Worm (Caenorhabditis elegans) whole organism, young adult: Measurements from ENCODE around the gene sqd-1.
"Not testable (repeated sequence)": the region's sequence is repeated elsewhere in the genome, so short reads cannot be mapped to it uniquely, and the experiment has no call there.

Experiments used
- B0019.2 ChIP-seq: fragments of 200-800 bp; sonication (Bioruptor generic); conservative IDR thresholded peaks from 2 replicates; pipeline ENCODE4 v1.3.6; 2022; ENCODE audit warnings: missing genetic modification reagents, missing genetic modification characterization, missing compliant biosample characterization
- F33H1.4 ChIP-seq: fragments of 200-800 bp; sonication (Bioruptor generic); IDR thresholded peaks from 2 replicates; pipeline ENCODE4 v1.3.6; 2022; ENCODE audit warnings: missing genetic modification reagents, missing genetic modification characterization, missing compliant biosample characterization
- F52B5.7 ChIP-seq: sonication (generic microtip); optimal IDR thresholded peaks from 2 replicates; lab custom pipeline; 2016; ENCODE audit warnings: mild to moderate bottlenecking, missing genetic modification characterization, missing compliant biosample characterization
- aptf-2 ChIP-seq: fragments of 200-800 bp; sonication (Bioruptor generic); conservative IDR thresholded peaks from 2 replicates; pipeline ENCODE4 v1.3.6; 2022; ENCODE audit warnings: missing genetic modification reagents, missing genetic modification characterization, missing compliant biosample characterization
- aptf-3 ChIP-seq: fragments of 200-800 bp; sonication (Bioruptor generic); IDR thresholded peaks from 2 replicates; pipeline ENCODE4 v1.3.6; 2022; ENCODE audit warnings: missing genetic modification characterization, missing compliant biosample characterization
- athp-1 ChIP-seq: sonication (generic microtip); optimal IDR thresholded peaks from 2 replicates; lab custom pipeline; 2017; ENCODE audit warnings: mild to moderate bottlenecking, missing genetic modification characterization, missing compliant biosample characterization
- attf-5 ChIP-seq: fragments of 200-800 bp; sonication (Bioruptor generic); optimal IDR thresholded peaks from 2 replicates; lab custom pipeline; 2018; ENCODE audit warnings: mild to moderate bottlenecking, missing genetic modification characterization, missing compliant biosample characterization
- ceh-40 ChIP-seq: fragments of 200-800 bp; sonication (Bioruptor generic); IDR thresholded peaks from 2 replicates; pipeline ENCODE4 v1.3.6; 2022; ENCODE audit warnings: missing genetic modification characterization, missing compliant biosample characterization
- dox-1 ChIP-seq: fragments of 200-800 bp; sonication (Bioruptor generic); IDR thresholded peaks from 2 replicates; pipeline ENCODE4 v1.3.6; 2022; ENCODE audit warnings: missing genetic modification reagents, missing genetic modification characterization, missing compliant biosample characterization
- efl-1 ChIP-seq: fragments of 150-350 bp; optimal IDR thresholded peaks from 2 replicates; lab custom pipeline; 2014; ENCODE audit warnings: missing biosample characterization, missing genetic modification reagents, missing genetic modification characterization
- egl-18 ChIP-seq: fragments of 200-800 bp; sonication (Bioruptor generic); IDR thresholded peaks from 2 replicates; pipeline ENCODE4 v1.3.6; 2022; ENCODE audit warnings: missing genetic modification reagents, missing genetic modification characterization, missing compliant biosample characterization
- egl-44 ChIP-seq: fragments of 200-800 bp; sonication (Bioruptor generic); IDR thresholded peaks from 2 replicates; pipeline ENCODE4 v1.3.6; 2022; ENCODE audit warnings: missing genetic modification reagents, missing genetic modification characterization, missing compliant biosample characterization
- fkh-3 ChIP-seq: sonication (generic microtip); optimal IDR thresholded peaks from 2 replicates; lab custom pipeline; 2016; ENCODE audit warnings: mild to moderate bottlenecking, missing genetic modification characterization, missing compliant biosample characterization
- hmg-1.2 ChIP-seq: fragments of 200-800 bp; sonication (Bioruptor generic); IDR thresholded peaks from 2 replicates; pipeline ENCODE4 v1.3.6; 2022; ENCODE audit warnings: missing genetic modification reagents, missing genetic modification characterization, missing compliant biosample characterization
- hsf-1 ChIP-seq: fragments of 200-800 bp; sonication (Bioruptor generic); IDR thresholded peaks from 2 replicates; pipeline ENCODE4 v1.3.6; 2022; ENCODE audit warnings: missing genetic modification reagents, missing genetic modification characterization, missing compliant biosample characterization
- lag-1 ChIP-seq: fragments of 200-800 bp; sonication (Bioruptor generic); IDR thresholded peaks from 2 replicates; pipeline ENCODE4 v1.3.6; 2022; ENCODE audit warnings: missing genetic modification reagents, missing genetic modification characterization, missing compliant biosample characterization
- lin-40 ChIP-seq: sonication (generic microtip); optimal IDR thresholded peaks from 2 replicates; lab custom pipeline; 2016; ENCODE audit warnings: missing genetic modification characterization, mild to moderate bottlenecking, missing compliant biosample characterization, missing genotype, missing genetic modification reagents
- lir-1 ChIP-seq: fragments of 200-800 bp; sonication (Bioruptor generic); conservative IDR thresholded peaks from 2 replicates; pipeline ENCODE4 v1.3.6; 2022; ENCODE audit warnings: missing genetic modification reagents, missing genetic modification characterization, missing compliant biosample characterization
- lsl-1 ChIP-seq: fragments of 200-800 bp; sonication (Bioruptor generic); optimal IDR thresholded peaks from 2 replicates; lab custom pipeline; 2018; ENCODE audit warnings: mild to moderate bottlenecking, missing genetic modification characterization, moderate library complexity, missing compliant biosample characterization
- madf-6 ChIP-seq: fragments of 200-800 bp; sonication (Bioruptor generic); IDR thresholded peaks from 2 replicates; pipeline ENCODE4 v1.3.6; 2022; ENCODE audit warnings: missing genetic modification reagents, missing genetic modification characterization, missing compliant biosample characterization
- madf-8 ChIP-seq: fragments of 200-800 bp; sonication (Bioruptor generic); conservative IDR thresholded peaks from 2 replicates; pipeline ENCODE4 v1.3.6; 2022; ENCODE audit warnings: missing genetic modification reagents, missing genetic modification characterization, missing compliant biosample characterization
- nfyb-1 ChIP-seq: fragments of 200-800 bp; sonication (Bioruptor generic); IDR thresholded peaks from 2 replicates; pipeline ENCODE4 v1.3.6; 2022; ENCODE audit warnings: missing genetic modification reagents, missing genetic modification characterization, missing compliant biosample characterization
- nhr-90 ChIP-seq: sonication (generic microtip); optimal IDR thresholded peaks from 2 replicates; lab custom pipeline; 2016; ENCODE audit warnings: missing genotype, mild to moderate bottlenecking, missing genetic modification characterization, missing compliant biosample characterization
- pha-4 ChIP-seq: fragments of 150-350 bp; sonication (generic microtip); optimal IDR thresholded peaks from 2 replicates; lab custom pipeline; 2014; ENCODE audit warnings: missing biosample characterization, missing genetic modification reagents, missing genetic modification characterization
- rec-8 ChIP-seq, 2 experiments: sonication (generic microtip); optimal IDR thresholded peaks; 2 replicates each; lab custom pipeline; 2016; ENCODE audit warnings: mild to moderate bottlenecking in 2 of 2, missing genetic modification characterization in 2 of 2, missing genetic modification reagents in 2 of 2, missing genotype in 2 of 2, missing biosample characterization in 1 of 2, missing compliant biosample characterization in 1 of 2, moderate library complexity in 1 of 2
- repo-1 ChIP-seq: sonication (generic microtip); optimal IDR thresholded peaks from 2 replicates; lab custom pipeline; 2017; ENCODE audit warnings: mild to moderate bottlenecking, missing genetic modification characterization, missing compliant biosample characterization
- sdz-38 ChIP-seq: sonication (generic microtip); optimal IDR thresholded peaks from 2 replicates; lab custom pipeline; 2016; ENCODE audit warnings: missing genotype, missing genetic modification characterization, missing compliant biosample characterization
- snpc-1.1 ChIP-seq: sonication (generic microtip); optimal IDR thresholded peaks from 2 replicates; lab custom pipeline; 2017; ENCODE audit warnings: missing genetic modification characterization, mild to moderate bottlenecking, missing compliant biosample characterization, antibody characterized with exemption, moderate library complexity, missing genotype, missing genetic modification reagents; ENCODE audit not compliant: insufficient read depth
- snpc-3.4 ChIP-seq: sonication (generic microtip); optimal IDR thresholded peaks from 2 replicates; lab custom pipeline; 2017; ENCODE audit warnings: missing genetic modification characterization, mild to moderate bottlenecking, missing compliant biosample characterization, antibody characterized with exemption, moderate library complexity, missing genotype, missing genetic modification reagents
- snpc-4 ChIP-seq, 5 experiments: fragments of 150-350 bp in 1 of 5; sonication (generic microtip) in 4 of 5; optimal IDR thresholded peaks; 2 replicates each; lab custom pipeline; 2014 to 2018; ENCODE audit warnings: missing genetic modification characterization in 5 of 5, missing biosample characterization in 3 of 5, antibody characterized with exemption in 2 of 5, mild to moderate bottlenecking in 2 of 5, missing compliant biosample characterization in 2 of 5, missing genotype in 2 of 5, moderate library complexity in 2 of 5, missing genetic modification reagents in 1 of 5
- sptf-2 ChIP-seq: fragments of 200-800 bp; sonication (Bioruptor generic); optimal IDR thresholded peaks from 2 replicates; lab custom pipeline; 2018; ENCODE audit warnings: mild to moderate bottlenecking, missing genetic modification characterization, missing compliant biosample characterization
- unc-130 ChIP-seq: sonication (generic microtip); optimal IDR thresholded peaks from 2 replicates; lab custom pipeline; 2016; ENCODE audit warnings: missing genetic modification reagents, missing genetic modification characterization, missing compliant biosample characterization
- xnd-1 ChIP-seq: sonication (generic microtip); optimal IDR thresholded peaks from 2 replicates; lab custom pipeline; 2016; ENCODE audit warnings: missing genotype, missing genetic modification reagents, missing genetic modification characterization, missing compliant biosample characterization
- zim-3 ChIP-seq: sonication (generic microtip); optimal IDR thresholded peaks from 2 replicates; lab custom pipeline; 2017; ENCODE audit warnings: mild to moderate bottlenecking, missing genetic modification characterization, moderate library complexity, missing compliant biosample characterization
- ztf-18 ChIP-seq: sonication (generic microtip); optimal IDR thresholded peaks from 2 replicates; lab custom pipeline; 2016; ENCODE audit warnings: missing genotype, mild to moderate bottlenecking, missing genetic modification characterization, missing compliant biosample characterization
- ztf-3 ChIP-seq: fragments of 200-800 bp; sonication (Bioruptor generic); optimal IDR thresholded peaks from 2 replicates; lab custom pipeline; 2018; ENCODE audit warnings: mild to moderate bottlenecking, missing genetic modification characterization, missing compliant biosample characterization

Gene sqd-1

ce11 chrIV:6337353-6337752 lies 13.4 kb downstream of the sqd-1 start, which contains the start of gene ipla-6:
ipla-6 (plus strand) TSS chrIV:6337653.
- no peak for TF ChIP-seq athp-1
- TF ChIP-seq lin-40 = no peak
- TF ChIP-seq nfyb-1 (GFP tag; lab: Robert Waterston, UW) = no peak
- TF ChIP-seq snpc-1.1 = no peak
- no peak for TF ChIP-seq aptf-2 (GFP tag; lab: Robert Waterston, UW)
- no peak for TF ChIP-seq hsf-1 (GFP tag; lab: Robert Waterston, UW)
- TF ChIP-seq pha-4 (tag; lab: Kevin White, UChicago) = no peak
- no peak for TF ChIP-seq hmg-1.2 (GFP tag; lab: Robert Waterston, UW)
- TF ChIP-seq nhr-90 (tag; lab: Kevin White, UChicago) = no peak
- no peak for TF ChIP-seq sptf-2 (GFP tag; lab: Kevin White, UChicago)
- no peak for TF ChIP-seq ceh-40 (GFP tag; lab: Robert Waterston, UW)
- TF ChIP-seq sdz-38 (tag; lab: Kevin White, UChicago) = no peak
- no peak for TF ChIP-seq fkh-3 (tag; lab: Kevin White, UChicago)
- no peak for TF ChIP-seq zim-3
- TF ChIP-seq egl-18 (GFP tag; lab: Robert Waterston, UW) = no peak
- TF ChIP-seq lir-1 (GFP tag; lab: Robert Waterston, UW) = no peak
- no peak for TF ChIP-seq unc-130 (GFP tag; lab: Kevin White, UChicago)

- TF ChIP-seq F52B5.7 (no peak), aptf-3 (GFP tag; lab: Robert Waterston, UW) (no peak), madf-8 (GFP tag; lab: Robert Waterston, UW) (no peak), ztf-3 (GFP tag; lab: Kevin White, UChicago) (no peak), rec-8 (tag; optimal IDR thresholded peaks at IDR 0.05; lab: Kevin White, UChicago) (no peak), repo-1 (tag; lab: Kevin White, UChicago) (no peak), lin-40 (no peak), sptf-2 (GFP tag; lab: Kevin White, UChicago) (no peak), fkh-3 (tag; lab: Kevin White, UChicago) (no peak), attf-5 (GFP tag; lab: Kevin White, UChicago) (no peak), efl-1 (GFP tag; lab: Kevin White, UChicago) (no peak), egl-44 (no peak), ztf-18 (no peak), snpc-3.4 (no peak)
Observed at ce11 chrIV:6342431-6342830, 18.5 kb downstream of the sqd-1 start, which contains the start of gene Y73B6BL.288. Y73B6BL.288 (minus strand) TSS chrIV:6342531.

ce11 chrIV:6342876-6343275 lies 18.9 kb downstream of the sqd-1 start, which contains the start of gene Y73B6BL.14:
Y73B6BL.14 (minus strand) TSS chrIV:6342976.
- TF ChIP-seq B0019.2 (GFP tag; lab: Robert Waterston, UW) (no peak), efl-1 (GFP tag; lab: Kevin White, UChicago) (peak; percentile 46)

- not testable (repeated sequence) for TF ChIP-seq dox-1; F52B5.7; lag-1 (GFP tag; lab: Robert Waterston, UW)
Observed at ce11 chrIV:6347213-6347612, 23.2 kb downstream of the sqd-1 start, which contains the start of gene Y73B6BL.289. Y73B6BL.289 (plus strand) TSS chrIV:6347513.

- TF ChIP-seq madf-6 (peak; percentile 67), snpc-4 (tag; optimal IDR thresholded peaks at IDR 0.05; lab: Kevin White, UChicago) (peak in 1 of 4 experiments; percentile 61), lsl-1 (GFP tag; lab: Kevin White, UChicago) (peak; percentile 69), madf-8 (GFP tag; lab: Robert Waterston, UW) (0 out of 2 replicates have a peak, but pooled peaks have one; percentile 28), F33H1.4 (GFP tag; lab: Robert Waterston, UW) (peak; percentile 80), xnd-1 (peak; percentile 62)
- TF ChIP-seq snpc-4 (GFP tag; optimal IDR thresholded peaks at IDR 0.05; lab: Kevin White, UChicago) = not testable (repeated sequence)
Observed at ce11 chrIV:6347822-6348221, 23.8 kb downstream of the sqd-1 start.
